Worm (Caenorhabditis elegans): ENCODE data around the gene F58G1.8.

- TF ChIP-seq sea-1 (GFP tag; conservative IDR thresholded peaks at IDR 0.05) (no peak), aly-1 (tag; optimal IDR thresholded peaks at IDR 0.05) (no peak), ceh-36 (tag; optimal IDR thresholded peaks at IDR 0.05) (no peak), ama-1 (optimal IDR thresholded peaks at IDR 0.05) (no peak), flt-1 (GFP tag; IDR thresholded peaks at IDR 0.05) (no peak), hnd-1 (tag; optimal IDR thresholded peaks at IDR 0.05) (no peak), hmg-4 (GFP tag; optimal IDR thresholded peaks at IDR 0.05) (no peak), F13C5.2 (tag; optimal IDR thresholded peaks at IDR 0.05) (no peak)
Measured at ce11 chrII:12918960-12919553, 6.4 kb downstream of the F58G1.8 start, which contains the start of the genes F58G1.2 and wago-4.
